Fruit fly (Drosophila melanogaster) whole organism, embryonic: Measurements from ENCODE around the gene CG9667.

Experiments
- ATbp ChIP-seq: fragments of 200-800 bp; sonication (Bioruptor generic); optimal IDR thresholded peaks from 2 replicates; lab custom pipeline; 2017; ENCODE audit warnings: missing biosample characterization, mild to moderate bottlenecking, missing genetic modification characterization, missing genetic modification reagents
- Adf1 ChIP-seq: fragments of 200-800 bp; sonication (Bioruptor generic); IDR thresholded peaks from 2 replicates; pipeline ENCODE4 v1.3.6; 2022; ENCODE audit warnings: missing biosample characterization, missing genetic modification characterization
- B-H1 ChIP-seq: fragments of 200-800 bp; sonication (Bioruptor generic); IDR thresholded peaks from 3 replicates; pipeline ENCODE4 v1.3.6; 2022; ENCODE audit warnings: missing biosample characterization, missing genetic modification characterization
- Blimp-1 ChIP-seq: fragments of 200-800 bp; sonication (Bioruptor generic); optimal IDR thresholded peaks from 3 replicates; lab custom pipeline; 2018; ENCODE audit warnings: missing biosample characterization, missing genetic modification characterization, mild to moderate bottlenecking, moderate library complexity, missing genetic modification reagents
- BtbVII ChIP-seq: fragments of 200-800 bp; sonication (Bioruptor generic); optimal IDR thresholded peaks from 3 replicates; lab custom pipeline; 2017; ENCODE audit warnings: missing biosample characterization, mild to moderate bottlenecking, missing genetic modification characterization
- C15 ChIP-seq: fragments of 200-800 bp; sonication (Bioruptor generic); IDR thresholded peaks from 3 replicates; pipeline ENCODE4 v1.3.6; 2022; ENCODE audit warnings: missing biosample characterization, missing genetic modification characterization
- CG10959 ChIP-seq: fragments of 200-800 bp; sonication (Bioruptor generic); IDR thresholded peaks from 2 replicates; pipeline ENCODE4 v1.3.6; 2022; ENCODE audit warnings: missing biosample characterization, missing genetic modification characterization
- CG11398 ChIP-seq: fragments of 200-800 bp; sonication (Bioruptor generic); optimal IDR thresholded peaks from 2 replicates; lab custom pipeline; 2016; ENCODE audit warnings: missing biosample characterization, missing genetic modification characterization
- CG12769 ChIP-seq: fragments of 200-800 bp; sonication (Bioruptor generic); optimal IDR thresholded peaks from 2 replicates; lab custom pipeline; 2019; ENCODE audit warnings: missing biosample characterization, mild to moderate bottlenecking, missing genetic modification characterization, moderate library complexity
- CG13296 ChIP-seq: fragments of 200-800 bp; sonication (Bioruptor generic); optimal IDR thresholded peaks from 3 replicates; lab custom pipeline; 2018; ENCODE audit warnings: missing biosample characterization, mild to moderate bottlenecking, missing genetic modification characterization
- CG15601 ChIP-seq: fragments of 200-800 bp; sonication (Bioruptor generic); optimal IDR thresholded peaks from 3 replicates; lab custom pipeline; 2019; ENCODE audit warnings: missing biosample characterization, mild to moderate bottlenecking, missing genetic modification characterization, moderate library complexity
- CG16779 ChIP-seq: fragments of 200-800 bp; sonication (Bioruptor generic); IDR thresholded peaks from 2 replicates; pipeline ENCODE4 v1.3.6; 2022; ENCODE audit warnings: missing biosample characterization, missing genetic modification characterization
- CG17385 ChIP-seq: fragments of 200-800 bp; sonication (Bioruptor generic); optimal IDR thresholded peaks from 3 replicates; lab custom pipeline; 2018; ENCODE audit warnings: missing biosample characterization, mild to moderate bottlenecking, missing genetic modification characterization
- CG17568 ChIP-seq: fragments of 200-800 bp; sonication (Bioruptor generic); optimal IDR thresholded peaks from 2 replicates; lab custom pipeline; 2018; ENCODE audit warnings: missing biosample characterization, mild to moderate bottlenecking, missing genetic modification characterization, moderate library complexity
- CG3281 ChIP-seq: fragments of 200-800 bp; sonication (Bioruptor generic); optimal IDR thresholded peaks from 3 replicates; lab custom pipeline; 2017; ENCODE audit warnings: missing biosample characterization, mild to moderate bottlenecking, missing genetic modification characterization
- CG33213 ChIP-seq: fragments of 200-800 bp; sonication (Bioruptor generic); optimal IDR thresholded peaks from 3 replicates; lab custom pipeline; 2016; ENCODE audit warnings: missing biosample characterization, missing genetic modification characterization
- CG3726 ChIP-seq: fragments of 200-800 bp; sonication (Bioruptor generic); IDR thresholded peaks from 3 replicates; pipeline ENCODE4, ENCODE4 v1.3.6; 2022; ENCODE audit warnings: missing biosample characterization, missing genetic modification characterization
- CG43689 ChIP-seq: fragments of 200-800 bp; sonication (Bioruptor generic); IDR thresholded peaks from 2 replicates; pipeline ENCODE4 v1.3.6; 2022; ENCODE audit warnings: missing biosample characterization, missing genetic modification characterization
- CG4707 ChIP-seq: fragments of 200-800 bp; sonication (Bioruptor generic); optimal IDR thresholded peaks from 2 replicates; lab custom pipeline; 2018; ENCODE audit warnings: missing biosample characterization, mild to moderate bottlenecking, missing genetic modification characterization, moderate library complexity
- CG7786 ChIP-seq: fragments of 200-800 bp; sonication (Bioruptor generic); optimal IDR thresholded peaks from 2 replicates; lab custom pipeline; 2016; ENCODE audit warnings: missing biosample characterization, missing genetic modification characterization
- CG9437 ChIP-seq: fragments of 200-800 bp; sonication (Bioruptor generic); optimal IDR thresholded peaks from 2 replicates; lab custom pipeline; 2018; ENCODE audit warnings: missing biosample characterization, mild to moderate bottlenecking, missing genetic modification characterization
- CG9727 ChIP-seq: fragments of 200-800 bp; sonication (Bioruptor generic); optimal IDR thresholded peaks from 3 replicates; lab custom pipeline; 2017; ENCODE audit warnings: missing biosample characterization, mild to moderate bottlenecking, missing genetic modification characterization
- CTCF ChIP-seq: fragments of 200-800 bp; sonication (Bioruptor generic); optimal IDR thresholded peaks from 2 replicates; lab custom pipeline; 2017; ENCODE audit warnings: missing biosample characterization, mild to moderate bottlenecking, missing genetic modification characterization, moderate library complexity
- Dll ChIP-seq: fragments of 200-800 bp; sonication (Bioruptor generic); IDR thresholded peaks from 4 replicates; pipeline ENCODE4 v1.3.6; 2022; ENCODE audit warnings: missing biosample characterization, missing genetic modification characterization; ENCODE audit not compliant: partially characterized antibody
- Fer1 ChIP-seq: fragments of 200-800 bp; sonication (Bioruptor generic); optimal IDR thresholded peaks from 2 replicates; lab custom pipeline; 2017; ENCODE audit warnings: missing biosample characterization, mild to moderate bottlenecking, missing genetic modification characterization
- NC2α ChIP-seq: fragments of 200-800 bp; sonication (Bioruptor generic); optimal IDR thresholded peaks from 2 replicates; lab custom pipeline; 2016; ENCODE audit warnings: missing biosample characterization, missing genetic modification characterization
- NC2β ChIP-seq: fragments of 200-800 bp; sonication (Bioruptor generic); optimal IDR thresholded peaks from 2 replicates; lab custom pipeline; 2016; ENCODE audit warnings: missing biosample characterization, missing genetic modification characterization
- Rx ChIP-seq: fragments of 200-800 bp; sonication (Bioruptor generic); IDR thresholded peaks from 2 replicates; pipeline ENCODE4 v1.3.6; 2022; ENCODE audit warnings: missing biosample characterization, missing genetic modification characterization
- Usf ChIP-seq: fragments of 200-800 bp; sonication (Bioruptor generic); optimal IDR thresholded peaks from 2 replicates; lab custom pipeline; 2017; ENCODE audit warnings: missing genotype, missing biosample characterization, missing genetic modification characterization
- ab ChIP-seq: fragments of 200-800 bp; sonication (Bioruptor generic); optimal IDR thresholded peaks from 2 replicates; lab custom pipeline; 2016; ENCODE audit warnings: missing biosample characterization, missing genetic modification characterization
- cato ChIP-seq: fragments of 200-800 bp; sonication (Bioruptor generic); optimal IDR thresholded peaks from 2 replicates; lab custom pipeline; 2016; ENCODE audit warnings: missing biosample characterization, missing genetic modification characterization, borderline replicate concordance
- cg ChIP-seq: fragments of 200-800 bp; sonication (Bioruptor generic); optimal IDR thresholded peaks from 3 replicates; lab custom pipeline; 2019; ENCODE audit warnings: missing biosample characterization, mild to moderate bottlenecking, missing genetic modification characterization, moderate library complexity
- dan ChIP-seq: fragments of 200-800 bp; sonication (Bioruptor generic); IDR thresholded peaks from 2 replicates; pipeline ENCODE4 v1.3.6; 2022; ENCODE audit warnings: missing biosample characterization, missing genetic modification characterization
- ewg ChIP-seq: fragments of 200-800 bp; sonication (Bioruptor generic); optimal IDR thresholded peaks from 3 replicates; lab custom pipeline; 2017; ENCODE audit warnings: mild to moderate bottlenecking, missing biosample characterization, missing genetic modification reagents, missing genetic modification characterization
- eyg ChIP-seq: fragments of 200-800 bp; sonication (Bioruptor generic); optimal IDR thresholded peaks from 3 replicates; lab custom pipeline; 2016; ENCODE audit warnings: missing biosample characterization, missing genetic modification characterization
- fru ChIP-seq: fragments of >200 bp; optimal IDR thresholded peaks from 2 replicates; lab custom pipeline; 2017
- her ChIP-seq: fragments of 200-800 bp; sonication (Bioruptor generic); optimal IDR thresholded peaks from 2 replicates; lab custom pipeline; 2016; ENCODE audit warnings: missing biosample characterization, missing genetic modification characterization
- ken ChIP-seq: fragments of 200-800 bp; sonication (Bioruptor generic); IDR thresholded peaks from 3 replicates; pipeline ENCODE4 v1.3.6; 2022; ENCODE audit warnings: missing biosample characterization, missing genetic modification characterization
- mam ChIP-seq: fragments of 200-800 bp; sonication (Bioruptor generic); optimal IDR thresholded peaks from 3 replicates; lab custom pipeline; 2016; ENCODE audit warnings: missing biosample characterization, missing genetic modification characterization
- mirr ChIP-seq: fragments of 200-800 bp; sonication (Bioruptor generic); optimal IDR thresholded peaks from 3 replicates; lab custom pipeline; 2018; ENCODE audit warnings: missing biosample characterization, mild to moderate bottlenecking, missing genetic modification characterization
- otp ChIP-seq: fragments of 200-800 bp; sonication (Bioruptor generic); IDR thresholded peaks from 3 replicates; pipeline ENCODE4, ENCODE4 v1.3.6; 2022; ENCODE audit warnings: missing biosample characterization, missing genetic modification characterization
- prd ChIP-seq, 3 experiments: fragments of >200 bp in 2 of 3; fragments of 200-800 bp in 1 of 3; sonication (Bioruptor generic) in 1 of 3; optimal IDR thresholded peaks in 2 of 3; IDR thresholded peaks in 1 of 3; 2 replicates in 2 of 3; 3 replicates in 1 of 3; pipeline versions ENCODE4 v1.3.6 to Lab custom; 2017 to 2022; ENCODE audit warnings: missing biosample characterization in 1 of 3, missing genetic modification characterization in 1 of 3
- pros ChIP-seq: fragments of 200-800 bp; sonication (Bioruptor generic); optimal IDR thresholded peaks from 3 replicates; lab custom pipeline; 2019; ENCODE audit warnings: missing biosample characterization, mild to moderate bottlenecking, missing genetic modification characterization, moderate library complexity
- sim ChIP-seq: fragments of 200-800 bp; sonication (Bioruptor generic); IDR thresholded peaks from 2 replicates; pipeline ENCODE4 v1.3.6; 2022; ENCODE audit warnings: missing biosample characterization, missing genetic modification characterization
- sob ChIP-seq: fragments of 200-800 bp; sonication (Bioruptor generic); IDR thresholded peaks from 2 replicates; pipeline ENCODE4 v1.3.6; 2022; ENCODE audit warnings: missing biosample characterization, missing genetic modification characterization
- tap ChIP-seq: fragments of 200-800 bp; optimal IDR thresholded peaks from 3 replicates; lab custom pipeline; 2019; ENCODE audit warnings: missing biosample characterization, mild to moderate bottlenecking, missing genetic modification characterization, moderate library complexity
- tio ChIP-seq: fragments of 200-800 bp; sonication (Bioruptor generic); optimal IDR thresholded peaks from 2 replicates; lab custom pipeline; 2017; ENCODE audit warnings: missing biosample characterization, missing genetic modification characterization, inconsistent platforms
- tup ChIP-seq: fragments of 200-800 bp; sonication (Bioruptor generic); optimal IDR thresholded peaks from 2 replicates; lab custom pipeline; 2016; ENCODE audit warnings: missing biosample characterization, mild to moderate bottlenecking, missing genetic modification characterization, moderate library complexity
- z ChIP-seq: fragments of 200-800 bp; sonication (Bioruptor generic); IDR thresholded peaks from 3 replicates; pipeline ENCODE4 v1.3.6; 2022; ENCODE audit warnings: missing biosample characterization, missing genetic modification characterization

The CG9667 gene

dm6 chr3R:8113833-8114673 lies 12.1 kb downstream of the CG9667 start (continued):
- peak; percentile 85 for TF ChIP-seq otp (GFP tag; lab: Robert Waterston, UW)
- TF ChIP-seq cg = peak; percentile 61
- TF ChIP-seq B-H1 (GFP tag; lab: Robert Waterston, UW) = peak; percentile 62
- TF ChIP-seq CG3281 (GFP tag; lab: Kevin White, UChicago) = peak; percentile 89
- peak; percentile 35; the same call in 1 of the 2 replicates for TF ChIP-seq CG43689 (GFP tag; lab: Robert Waterston, UW)
- peak; percentile 87 for TF ChIP-seq BtbVII
- peak; percentile 71 for TF ChIP-seq CG10959 (GFP tag; lab: Robert Waterston, UW)
- TF ChIP-seq ATbp = peak; percentile 81
- peak; percentile 78 for TF ChIP-seq CG13296 (GFP tag; lab: Kevin White, UChicago)
- peak; percentile 74 for TF ChIP-seq Rx (GFP tag; lab: Robert Waterston, UW)
- no peak for TF ChIP-seq prd (optimal IDR thresholded peaks at IDR 0.05; lab: Kevin White, UChicago)
- peak; percentile 92 for TF ChIP-seq prd (GFP tag; IDR thresholded peaks at IDR 0.05; lab: Robert Waterston, UW)
- TF ChIP-seq Adf1 (GFP tag; lab: Robert Waterston, UW) = peak; percentile 90
- peak; percentile 62 for TF ChIP-seq her (GFP tag; lab: Kevin White, UChicago)
- TF ChIP-seq ewg (GFP tag; lab: Kevin White, UChicago) = peak; percentile 61
- TF ChIP-seq cato = peak; percentile 64
- peak; percentile 87 for TF ChIP-seq tap (tag; lab: Kevin White, UChicago)
- TF ChIP-seq Usf = peak; percentile 47
- TF ChIP-seq CG17568 (GFP tag; lab: Kevin White, UChicago) = peak; percentile 73
- peak; percentile 67 for TF ChIP-seq CG12769
- TF ChIP-seq CG33213 (GFP tag; lab: Kevin White, UChicago) = peak; percentile 62
- peak; percentile 67 for TF ChIP-seq CG4707 (GFP tag; lab: Kevin White, UChicago)
- TF ChIP-seq Blimp-1 (GFP tag; lab: Kevin White, UChicago) = peak; percentile 79
- TF ChIP-seq eyg (GFP tag; lab: Kevin White, UChicago) = peak; percentile 73
- TF ChIP-seq CG9437 (GFP tag; lab: Kevin White, UChicago) = peak; percentile 37
- TF ChIP-seq ab = peak; percentile 13
- TF ChIP-seq pros = peak; percentile 68
- peak; percentile 99 for TF ChIP-seq CG17385 (GFP tag; lab: Kevin White, UChicago)
- 0 out of 2 replicates have a peak, but pooled peaks have one; percentile 12 for TF ChIP-seq dan (GFP tag; lab: Robert Waterston, UW)
- peak; percentile 82 for TF ChIP-seq sim
- peak; percentile 90 for TF ChIP-seq CG9727 (GFP tag; lab: Kevin White, UChicago)
- peak; percentile 76 for TF ChIP-seq mam
- TF ChIP-seq CG11398 (GFP tag; lab: Kevin White, UChicago) = peak; percentile 34
- TF ChIP-seq C15 = peak; percentile 51; the same call in 1 of the 3 replicates
- peak; percentile 68; the same call in 2 of the 3 replicates for TF ChIP-seq ken (GFP tag; lab: Robert Waterston, UW)
- TF ChIP-seq NC2α (GFP tag; lab: Kevin White, UChicago) = peak; percentile 41
- TF ChIP-seq Fer1 (GFP tag; lab: Kevin White, UChicago) = peak; percentile 83
- TF ChIP-seq fru (lab: Kevin White, UChicago) = no peak
- no peak for TF ChIP-seq Dll (GFP tag; lab: Robert Waterston, UW)
- peak; percentile 2 for TF ChIP-seq CTCF (GFP tag; lab: Kevin White, UChicago)
- TF ChIP-seq sob = peak; percentile 44; the same call in 1 of the 2 replicates
- peak; percentile 78 for TF ChIP-seq CG7786 (GFP tag; lab: Kevin White, UChicago)
- TF ChIP-seq tio (GFP tag; lab: Kevin White, UChicago) = peak; percentile 73
- TF ChIP-seq CG3726 (GFP tag; lab: Robert Waterston, UW) = 0 out of 3 replicates have a peak, but pooled peaks have one; percentile 58
- peak; percentile 74 for TF ChIP-seq tup (GFP tag; lab: Kevin White, UChicago)
- TF ChIP-seq mirr = no peak
- peak; percentile 78 for TF ChIP-seq NC2β (GFP tag; lab: Kevin White, UChicago)
- peak; percentile 45; the same call in 1 of the 2 replicates for TF ChIP-seq CG16779 (GFP tag; lab: Robert Waterston, UW)
- peak; percentile 54 for TF ChIP-seq CG15601
- no peak for TF ChIP-seq z (GFP tag; lab: Robert Waterston, UW)
